Worm (Caenorhabditis elegans) whole organism, L3 larva: Measurements from ENCODE around the gene ZC13.2.

Experiments
- elt-3 ChIP-seq, 3 experiments: fragments of 150-350 bp in 1 of 3; sonication (generic microtip) in 2 of 3; optimal IDR thresholded peaks; 2 replicates in 2 of 3; 4 replicates in 1 of 3; lab custom pipeline; 2014 to 2017; ENCODE audit warnings: missing biosample characterization in 3 of 3, missing genetic modification characterization in 3 of 3
- nhr-77 ChIP-seq: fragments of 150-350 bp; optimal IDR thresholded peaks from 2 replicates; lab custom pipeline; 2014; ENCODE audit warnings: missing biosample characterization, missing genetic modification characterization

- TF ChIP-seq nhr-77 (tag; lab: Kevin White, UChicago): no peak
- TF ChIP-seq elt-3 (tag; optimal IDR thresholded peaks at IDR 0.05; lab: Kevin White, UChicago): peak; percentile 48 to 94 (median 70)
Observed at ce11 chrX:864293-864731, 16.2 kb upstream of the ZC13.2 start.
